Fruit fly (Drosophila melanogaster) whole organism, embryonic: Measurements from ENCODE around the gene CG31381.

Experiments used
- Ada2b ChIP-seq: fragments of 200-800 bp; sonication (Bioruptor generic); IDR thresholded peaks from 2 replicates; pipeline ENCODE4 v1.3.6; 2022; ENCODE audit warnings: missing biosample characterization, missing genetic modification characterization
- CG11560 ChIP-seq: fragments of 200-800 bp; sonication (Bioruptor generic); IDR thresholded peaks from 3 replicates; pipeline ENCODE4 v1.3.6; 2022; ENCODE audit warnings: missing biosample characterization, missing genetic modification characterization
- CG13894 ChIP-seq: fragments of 200-800 bp; sonication (Bioruptor generic); optimal IDR thresholded peaks from 3 replicates; lab custom pipeline; 2018; ENCODE audit warnings: missing biosample characterization, mild to moderate bottlenecking, missing genetic modification characterization, moderate library complexity
- CG14441 ChIP-seq: fragments of 200-800 bp; sonication (Bioruptor generic); IDR thresholded peaks from 2 replicates; pipeline ENCODE4 v1.3.6; 2022; ENCODE audit warnings: missing biosample characterization, missing genetic modification characterization
- CG15073 ChIP-seq: fragments of 200-800 bp; sonication (Bioruptor generic); optimal IDR thresholded peaks from 2 replicates; lab custom pipeline; 2016; ENCODE audit warnings: missing biosample characterization, missing genetic modification characterization
- CG15269 ChIP-seq: fragments of 200-800 bp; sonication (Bioruptor generic); optimal IDR thresholded peaks from 2 replicates; lab custom pipeline; 2018; ENCODE audit warnings: missing biosample characterization, mild to moderate bottlenecking, missing genetic modification characterization, moderate library complexity
- CG15514 ChIP-seq: fragments of 200-800 bp; sonication (Bioruptor generic); optimal IDR thresholded peaks from 3 replicates; lab custom pipeline; 2017; ENCODE audit warnings: missing biosample characterization, missing genetic modification characterization, mild to moderate bottlenecking, moderate library complexity, missing genetic modification reagents
- CG17359 ChIP-seq: fragments of 200-800 bp; sonication (Bioruptor generic); optimal IDR thresholded peaks from 3 replicates; lab custom pipeline; 2018; ENCODE audit warnings: missing biosample characterization, mild to moderate bottlenecking, missing genetic modification characterization, moderate library complexity
- CG18011 ChIP-seq: fragments of 200-800 bp; sonication (Bioruptor generic); optimal IDR thresholded peaks from 2 replicates; lab custom pipeline; 2017; ENCODE audit warnings: missing biosample characterization, missing genetic modification characterization, mild to moderate bottlenecking, moderate library complexity, missing genotype
- CG18764 ChIP-seq: fragments of 200-800 bp; sonication (Bioruptor generic); optimal IDR thresholded peaks from 3 replicates; lab custom pipeline; 2016; ENCODE audit warnings: missing biosample characterization, missing genetic modification characterization
- CG34376 ChIP-seq: fragments of 200-800 bp; sonication (Bioruptor generic); optimal IDR thresholded peaks from 2 replicates; lab custom pipeline; 2018; ENCODE audit warnings: missing biosample characterization, mild to moderate bottlenecking, missing genetic modification characterization
- CG34422 ChIP-seq: fragments of 200-800 bp; sonication (Bioruptor generic); IDR thresholded peaks from 3 replicates; pipeline ENCODE4 v1.3.6; 2022; ENCODE audit warnings: missing biosample characterization, missing genetic modification characterization
- CG7786 ChIP-seq: fragments of 200-800 bp; sonication (Bioruptor generic); optimal IDR thresholded peaks from 2 replicates; lab custom pipeline; 2016; ENCODE audit warnings: missing biosample characterization, missing genetic modification characterization
- CG8281 ChIP-seq: fragments of 200-800 bp; sonication (Bioruptor generic); optimal IDR thresholded peaks from 2 replicates; lab custom pipeline; 2018; ENCODE audit warnings: missing biosample characterization, mild to moderate bottlenecking, missing genetic modification characterization, moderate library complexity
- CG9797 ChIP-seq: fragments of 200-800 bp; sonication (Bioruptor generic); optimal IDR thresholded peaks from 3 replicates; lab custom pipeline; 2018; ENCODE audit warnings: missing biosample characterization, mild to moderate bottlenecking, missing genetic modification characterization
- CG9817 ChIP-seq: fragments of 200-800 bp; sonication (Bioruptor generic); optimal IDR thresholded peaks from 2 replicates; lab custom pipeline; 2018; ENCODE audit warnings: missing biosample characterization, mild to moderate bottlenecking, missing genetic modification characterization, moderate library complexity
- CG9932 ChIP-seq: fragments of 200-800 bp; sonication (Bioruptor generic); IDR thresholded peaks from 2 replicates; pipeline ENCODE4 v1.3.6; 2022; ENCODE audit warnings: missing biosample characterization, missing genetic modification characterization
- Dek ChIP-seq: fragments of 200-800 bp; sonication (Bioruptor generic); optimal IDR thresholded peaks from 3 replicates; lab custom pipeline; 2019; ENCODE audit warnings: missing biosample characterization, mild to moderate bottlenecking, missing genetic modification characterization, moderate library complexity
- Dp ChIP-seq: fragments of 200-800 bp; sonication (Bioruptor generic); optimal IDR thresholded peaks from 2 replicates; lab custom pipeline; 2018; ENCODE audit warnings: missing biosample characterization, mild to moderate bottlenecking, missing genetic modification characterization, moderate library complexity
- Elba2 ChIP-seq: fragments of 200-800 bp; sonication (Bioruptor generic); optimal IDR thresholded peaks from 3 replicates; lab custom pipeline; 2016; ENCODE audit warnings: missing biosample characterization, missing genetic modification characterization
- Ets65A ChIP-seq: fragments of 200-800 bp; sonication (Bioruptor generic); peaks from one replicate; lab custom pipeline; 2016; ENCODE audit warnings: missing biosample characterization, missing genetic modification characterization
- H2.0 ChIP-seq: fragments of 200-800 bp; sonication (Bioruptor generic); IDR thresholded peaks from 2 replicates; pipeline ENCODE4 v1.3.6; 2022; ENCODE audit warnings: missing biosample characterization, missing genetic modification characterization
- HmgD ChIP-seq: fragments of 200-800 bp; sonication (Bioruptor generic); optimal IDR thresholded peaks from 3 replicates; lab custom pipeline; 2016; ENCODE audit warnings: missing biosample characterization, missing genetic modification characterization
- Hr39 ChIP-seq: fragments of >200 bp; optimal IDR thresholded peaks from 2 replicates; lab custom pipeline; 2017
- Hr78 ChIP-seq, 2 experiments: fragments of 200-800 bp in 1 of 2; fragments of >200 bp in 1 of 2; sonication (Bioruptor generic) in 1 of 2; optimal IDR thresholded peaks; 2 replicates each; lab custom pipeline; 2017 to 2019; ENCODE audit warnings: missing biosample characterization in 2 of 2, missing genetic modification characterization in 2 of 2, mild to moderate bottlenecking in 1 of 2, moderate library complexity in 1 of 2
- Med ChIP-seq: fragments of 200-800 bp; sonication (Bioruptor generic); peaks from one replicate; lab custom pipeline; 2016; ENCODE audit warnings: missing biosample characterization, missing genetic modification characterization, mild to moderate bottlenecking, inconsistent platforms, moderate library complexity
- Mrtf ChIP-seq: fragments of 200-800 bp; sonication (Bioruptor generic); IDR thresholded peaks from 3 replicates; pipeline ENCODE4 v1.3.6; 2022; ENCODE audit warnings: missing biosample characterization, missing genetic modification characterization
- Pdp1 ChIP-seq, 2 experiments: fragments of 200-800 bp; sonication (Bioruptor generic); optimal IDR thresholded peaks; 3 replicates each; lab custom pipeline; 2016; ENCODE audit warnings: missing biosample characterization in 2 of 2, missing genetic modification characterization in 2 of 2, mild to moderate bottlenecking in 1 of 2, moderate library complexity in 1 of 2
- Trl ChIP-seq, 3 experiments: fragments of >200 bp in 2 of 3; fragments of 200-800 bp in 1 of 3; sonication (Bioruptor generic) in 1 of 3; optimal IDR thresholded peaks; 2 replicates in 1 of 3; 3 replicates in 2 of 3; lab custom pipeline; 2016 to 2017; ENCODE audit warnings: missing biosample characterization in 1 of 3, missing genetic modification characterization in 1 of 3
- bbx ChIP-seq: fragments of 200-800 bp; sonication (Bioruptor generic); IDR thresholded peaks from 2 replicates; pipeline ENCODE4 v1.3.6; 2022; ENCODE audit warnings: missing biosample characterization, missing genetic modification characterization; ENCODE audit not compliant: partially characterized antibody
- chinmo ChIP-seq: fragments of 200-800 bp; sonication (Bioruptor generic); IDR thresholded peaks from 4 replicates; pipeline ENCODE4 v1.3.6; 2022; ENCODE audit warnings: missing biosample characterization, missing genetic modification characterization; ENCODE audit not compliant: partially characterized antibody
- dm ChIP-seq: fragments of 200-800 bp; sonication (Bioruptor generic); optimal IDR thresholded peaks from 3 replicates; lab custom pipeline; 2016; ENCODE audit warnings: missing biosample characterization, missing genetic modification characterization
- emc ChIP-seq: fragments of 200-800 bp; sonication (Bioruptor generic); optimal IDR thresholded peaks from 2 replicates; lab custom pipeline; 2016; ENCODE audit warnings: missing biosample characterization, missing genetic modification characterization
- eve ChIP-seq, 2 experiments: fragments of >200 bp; optimal IDR thresholded peaks; 2 replicates each; lab custom pipeline; 2017; ENCODE audit warnings: missing biosample characterization in 2 of 2, missing genetic modification characterization in 2 of 2
- grn ChIP-seq: fragments of 200-800 bp; sonication (Bioruptor generic); optimal IDR thresholded peaks from 3 replicates; lab custom pipeline; 2017; ENCODE audit warnings: missing biosample characterization, missing genetic modification characterization
- ken ChIP-seq: fragments of 200-800 bp; sonication (Bioruptor generic); IDR thresholded peaks from 3 replicates; pipeline ENCODE4 v1.3.6; 2022; ENCODE audit warnings: missing biosample characterization, missing genetic modification characterization
- mld ChIP-seq: fragments of 200-800 bp; sonication (Bioruptor generic); IDR thresholded peaks from 3 replicates; pipeline ENCODE4 v1.3.6; 2022; ENCODE audit warnings: missing biosample characterization, missing genetic modification characterization; ENCODE audit not compliant: partially characterized antibody
- odd ChIP-seq: fragments of 200-800 bp; sonication (Bioruptor generic); optimal IDR thresholded peaks from 2 replicates; lab custom pipeline; 2017; ENCODE audit warnings: missing biosample characterization, mild to moderate bottlenecking, missing genetic modification characterization
- pb ChIP-seq: fragments of 200-800 bp; sonication (Bioruptor generic); optimal IDR thresholded peaks from 3 replicates; lab custom pipeline; 2016; ENCODE audit warnings: missing biosample characterization, missing genetic modification characterization
- row ChIP-seq: fragments of 200-800 bp; sonication (Bioruptor generic); IDR thresholded peaks from 3 replicates; pipeline ENCODE4 v1.3.6; 2022; ENCODE audit warnings: missing biosample characterization, missing genetic modification characterization
- sens ChIP-seq: fragments of 200-800 bp; sonication (Bioruptor generic); peaks from one replicate; lab custom pipeline; 2016; ENCODE audit warnings: missing biosample characterization, missing genetic modification characterization
- sens-2 ChIP-seq: fragments of 200-800 bp; sonication (Bioruptor generic); IDR thresholded peaks from 2 replicates; pipeline ENCODE4 v1.3.6; 2022; ENCODE audit warnings: missing biosample characterization, missing genetic modification characterization
- slbo ChIP-seq: fragments of 200-800 bp; sonication (Bioruptor generic); IDR thresholded peaks from 2 replicates; pipeline ENCODE4 v1.3.6; 2022; ENCODE audit warnings: missing biosample characterization, missing genetic modification characterization
- stwl ChIP-seq: fragments of 200-800 bp; sonication (Bioruptor generic); optimal IDR thresholded peaks from 3 replicates; lab custom pipeline; 2018; ENCODE audit warnings: missing biosample characterization, mild to moderate bottlenecking, missing genetic modification characterization, moderate library complexity
- vvl ChIP-seq: fragments of 200-800 bp; sonication (Bioruptor generic); IDR thresholded peaks from 2 replicates; pipeline ENCODE4 v1.3.6; 2022; ENCODE audit warnings: missing biosample characterization, missing genetic modification characterization

The CG31381 gene

dm6 chr3R:24859701-24860100 is 17.1 kb upstream of the CG31381 start, which contains the start of gene ppk22:
Gene ppk22 (minus strand): TSS chr3R:24859801.
- TF ChIP-seq dm (GFP tag; lab: Kevin White, UChicago) (no peak), Dek (tag; lab: Kevin White, UChicago) (no peak), CG9932 (GFP tag; lab: Robert Waterston, UW) (no peak), pb (no peak), Ada2b (no peak), HmgD (GFP tag; lab: Kevin White, UChicago) (no peak), Trl (optimal IDR thresholded peaks at IDR 0.05; lab: Kevin White, UChicago) (no peak), Trl (GFP tag; optimal IDR thresholded peaks at IDR 0.05; lab: Kevin White, UChicago) (no peak), bbx (GFP tag; lab: Robert Waterston, UW) (no peak), mld (GFP tag; lab: Robert Waterston, UW) (no peak), CG8281 (tag; lab: Kevin White, UChicago) (no peak), CG18764 (GFP tag; lab: Kevin White, UChicago) (no peak), ken (GFP tag; lab: Robert Waterston, UW) (no peak), slbo (GFP tag; lab: Robert Waterston, UW) (no peak), stwl (tag; lab: Kevin White, UChicago) (no peak), eve (GFP tag; optimal IDR thresholded peaks at IDR 0.05; lab: Kevin White, UChicago) (no peak)

dm6 chr3R:24860316-24860826 is 16.5 kb upstream of the CG31381 start, which contains the start of gene CG13639:
Gene CG13639 (minus strand): TSS chr3R:24860366.
- TF ChIP-seq chinmo (0 out of 4 replicates have a peak, but pooled peaks have one; percentile 48), row (GFP tag; lab: Robert Waterston, UW) (0 out of 3 replicates have a peak, but pooled peaks have one; percentile 34), sens-2 (no peak), CG11560 (tag; lab: Robert Waterston, UW) (no peak), CG15073 (GFP tag; lab: Kevin White, UChicago) (no peak), CG14441 (GFP tag; lab: Robert Waterston, UW) (0 out of 2 replicates have a peak, but pooled peaks have one; percentile 5), Ets65A (GFP tag; lab: Kevin White, UChicago) (no peak), CG17359 (tag; lab: Kevin White, UChicago) (no peak), Elba2 (GFP tag; lab: Kevin White, UChicago) (no peak), Hr78 (GFP tag; optimal IDR thresholded peaks at IDR 0.05; lab: Kevin White, UChicago) (no peak), CG15269 (tag; lab: Kevin White, UChicago) (no peak), Hr39 (lab: Kevin White, UChicago) (no peak), H2.0 (no peak), CG18011 (no peak), odd (GFP tag; lab: Kevin White, UChicago) (no peak), CG7786 (GFP tag; lab: Kevin White, UChicago) (no peak)

dm6 chr3R:24862065-24862464 is 14.8 kb upstream of the CG31381 start, which contains the start of gene CG13640:
Gene CG13640 (minus strand): TSS chr3R:24862165.
- TF ChIP-seq Med (GFP tag; lab: Kevin White, UChicago) (peak; percentile 7), CG9797 (GFP tag; lab: Kevin White, UChicago) (no peak), vvl (GFP tag; lab: Robert Waterston, UW) (0 out of 2 replicates have a peak, but pooled peaks have one; percentile 24)
- TF ChIP-seq, all 482 proteins: peak for 2

- TF ChIP-seq CG34376: peak; percentile 62
- no peak for TF ChIP-seq Dp (GFP tag; lab: Kevin White, UChicago)
- TF ChIP-seq Mrtf: no peak
- 0 out of 2 replicates have a peak, but pooled peaks have one; percentile 2 for TF ChIP-seq vvl (GFP tag; lab: Robert Waterston, UW)
- no peak for TF ChIP-seq emc (GFP tag; lab: Kevin White, UChicago)
- TF ChIP-seq CG34422: peak; percentile 12; the same call in 1 of the 3 replicates
- peak; percentile 57; the same call in 1 of the 4 replicates for TF ChIP-seq chinmo
- TF ChIP-seq CG15514 (GFP tag; lab: Kevin White, UChicago): no peak
- TF ChIP-seq Trl (optimal IDR thresholded peaks at IDR 0.05; lab: Kevin White, UChicago): peak; percentile 42 to 63
- TF ChIP-seq Trl (GFP tag; optimal IDR thresholded peaks at IDR 0.05; lab: Kevin White, UChicago): no peak
- TF ChIP-seq sens (GFP tag; lab: Kevin White, UChicago): peak; percentile 58
- peak; percentile 13 for TF ChIP-seq grn (GFP tag; lab: Kevin White, UChicago)
- TF ChIP-seq Pdp1 (GFP tag; optimal IDR thresholded peaks at IDR 0.05; lab: Kevin White, UChicago): peak in 1 of 2 experiments; percentile 70
- no peak for TF ChIP-seq CG9817 (tag; lab: Kevin White, UChicago)
- TF ChIP-seq CG13894: peak; percentile 79
These were observed 14.2 kb upstream of the CG31381 start, which contains the start of gene CG7016 for dm6 chr3R:24862574-24863089. Gene CG7016 (plus strand): TSS chr3R:24862931.
